ENCODE assay signal across 5 fruit fly cellular contexts in the genomic region with DNA sequence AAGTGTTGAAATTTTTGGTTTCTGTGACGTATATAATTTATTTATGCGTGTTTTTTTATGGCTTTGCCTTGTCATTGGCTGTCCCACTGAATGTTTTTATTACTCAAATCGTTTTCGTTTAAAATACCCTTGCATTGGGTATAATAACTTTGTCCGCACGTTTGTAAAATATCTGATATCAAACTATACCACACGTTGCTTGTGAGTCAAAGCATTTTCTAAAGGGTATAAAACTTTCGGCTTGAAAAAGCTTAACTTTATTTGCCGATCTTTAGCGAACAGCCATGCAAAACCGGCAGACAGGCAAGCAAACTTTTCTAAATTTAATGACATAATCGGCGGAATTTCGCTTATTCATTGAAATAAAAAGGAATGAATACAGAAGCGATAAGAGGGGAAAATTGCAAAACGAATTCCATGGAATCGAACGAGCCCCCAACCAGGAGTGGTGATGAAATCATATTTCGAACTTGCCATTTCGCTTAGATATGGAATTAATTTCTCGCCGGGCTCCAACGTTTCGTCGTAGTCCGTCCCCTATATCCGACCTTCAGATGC.
TF ChIP-seq lines count a peak whose summit lies in the region.

No protein-coding gene starts in this region.

- no peak for TF ChIP-seq CTCF in whole organism, embryonic (GFP tag; optimal IDR thresholded peaks at IDR 0.05; lab: Kevin White, UChicago)

TF ChIP-seq in whole organism, adult, 20 proteins besides CTCF, POLR2A, EP300 and RAD21:
- no peak for TF ChIP-seq CG1620 (GFP tag; optimal IDR thresholded peaks at IDR 0.05; lab: Kevin White, UChicago)
- peak; percentile 24 for TF ChIP-seq CG14711 (tag; optimal IDR thresholded peaks at IDR 0.05; lab: Kevin White, UChicago)
- TF ChIP-seq Clk (GFP tag; optimal IDR thresholded peaks at IDR 0.05; lab: Kevin White, UChicago): no peak
- no peak for TF ChIP-seq CG5204 (GFP tag; optimal IDR thresholded peaks at IDR 0.05; lab: Kevin White, UChicago)
- peak; percentile 87 for TF ChIP-seq tj (GFP tag; optimal IDR thresholded peaks at IDR 0.05; lab: Kevin White, UChicago)
- no peak for TF ChIP-seq cnc (optimal IDR thresholded peaks at IDR 0.05; lab: Kevin White, UChicago)
- TF ChIP-seq Mnt (GFP tag; optimal IDR thresholded peaks at IDR 0.05; lab: Kevin White, UChicago): no peak
- TF ChIP-seq CG7045 (GFP tag; optimal IDR thresholded peaks at IDR 0.05; lab: Kevin White, UChicago): no peak

TF ChIP-seq in whole organism, embryonic, 481 proteins besides CTCF, POLR2A, EP300 and RAD21 (continues in another document):
- TF ChIP-seq prd (optimal IDR thresholded peaks at IDR 0.05; lab: Kevin White, UChicago) (no peak), prd (GFP tag; IDR thresholded peaks at IDR 0.05; lab: Robert Waterston, UW) (peak; percentile 52; the same call in 1 of the 3 replicates), CG6813 (GFP tag; optimal IDR thresholded peaks at IDR 0.05; lab: Kevin White, UChicago) (peak; percentile 13), E2f2 (GFP tag; IDR thresholded peaks at IDR 0.05; lab: Robert Waterston, UW) (no peak), Mad (GFP tag; optimal IDR thresholded peaks at IDR 0.05; lab: Kevin White, UChicago) (no peak), H2.0 (GFP tag; IDR thresholded peaks at IDR 0.05; lab: Robert Waterston, UW) (0 out of 2 replicates have a peak, but pooled peaks have one; percentile 5), CG7987 (GFP tag; optimal IDR thresholded peaks at IDR 0.05; lab: Kevin White, UChicago) (peak; percentile 19), CG11093 (GFP tag; IDR thresholded peaks at IDR 0.05; lab: Robert Waterston, UW) (0 out of 3 replicates have a peak, but pooled peaks have one; percentile 7), Atf6 (GFP tag; IDR thresholded peaks at IDR 0.05; lab: Robert Waterston, UW) (peak; percentile 58; the same call in 1 of the 2 replicates), CG4328 (GFP tag; optimal IDR thresholded peaks at IDR 0.05; lab: Kevin White, UChicago) (peak; percentile 29), Kr (GFP tag; optimal IDR thresholded peaks at IDR 0.05; lab: Kevin White, UChicago) (no peak), CG10209 (GFP tag; optimal IDR thresholded peaks at IDR 0.05; lab: Kevin White, UChicago) (peak; percentile 46), gcm2 (GFP tag; optimal IDR thresholded peaks at IDR 0.05; lab: Kevin White, UChicago) (peak; percentile 1), CG6689 (GFP tag; IDR thresholded peaks at IDR 0.05; lab: Robert Waterston, UW) (0 out of 2 replicates have a peak, but pooled peaks have one; percentile 22), aop (GFP tag; IDR thresholded peaks at IDR 0.05; lab: Robert Waterston, UW) (no peak), PHDP (tag; optimal IDR thresholded peaks at IDR 0.05; lab: Kevin White, UChicago) (peak; percentile 60), CG14441 (GFP tag; IDR thresholded peaks at IDR 0.05; lab: Robert Waterston, UW) (peak; percentile 64), CG17912 (GFP tag; optimal IDR thresholded peaks at IDR 0.05; lab: Kevin White, UChicago) (no peak)

TF ChIP-seq in whole organism, prepupa, 60 proteins besides CTCF, POLR2A, EP300 and RAD21 (continues in another document):
- TF ChIP-seq Sox14 (GFP tag; optimal IDR thresholded peaks at IDR 0.05; lab: Kevin White, UChicago) (no peak), CG11762 (GFP tag; optimal IDR thresholded peaks at IDR 0.05; lab: Kevin White, UChicago; ENCODE audit: insufficient read depth) (no peak), CG7368 (GFP tag; optimal IDR thresholded peaks at IDR 0.05; lab: Kevin White, UChicago) (no peak), dac (GFP tag; optimal IDR thresholded peaks at IDR 0.05; lab: Kevin White, UChicago) (no peak), esn (GFP tag; optimal IDR thresholded peaks at IDR 0.05; lab: Kevin White, UChicago) (peak; percentile 58), Met (GFP tag; optimal IDR thresholded peaks at IDR 0.05; lab: Kevin White, UChicago) (no peak), spab (GFP tag; optimal IDR thresholded peaks at IDR 0.05; lab: Kevin White, UChicago) (no peak), Sox102F (GFP tag; optimal IDR thresholded peaks at IDR 0.05; lab: Kevin White, UChicago) (no peak), salr (GFP tag; optimal IDR thresholded peaks at IDR 0.05; lab: Kevin White, UChicago) (no peak), CG11294 (GFP tag; IDR thresholded peaks at IDR 0.05; lab: Robert Waterston, UW) (no peak), CG8119 (GFP tag; IDR thresholded peaks at IDR 0.05; lab: Robert Waterston, UW) (no peak), cyc (GFP tag; optimal IDR thresholded peaks at IDR 0.05; lab: Kevin White, UChicago) (peak; percentile 62), CG3032 (tag; optimal IDR thresholded peaks at IDR 0.05; lab: Kevin White, UChicago) (no peak), Lpt (GFP tag; optimal IDR thresholded peaks at IDR 0.05; lab: Kevin White, UChicago) (no peak), CG31627 (GFP tag; optimal IDR thresholded peaks at IDR 0.05; lab: Kevin White, UChicago) (peak; percentile 48), CG9139 (GFP tag; optimal IDR thresholded peaks at IDR 0.05; lab: Kevin White, UChicago) (no peak), CG34406 (GFP tag; optimal IDR thresholded peaks at IDR 0.05; lab: Kevin White, UChicago) (no peak), pdm3 (GFP tag; optimal IDR thresholded peaks at IDR 0.05; lab: Kevin White, UChicago) (no peak), Hr39 (GFP tag; optimal IDR thresholded peaks at IDR 0.05; lab: Kevin White, UChicago) (peak; percentile 66), CG8319 (GFP tag; optimal IDR thresholded peaks at IDR 0.05; lab: Kevin White, UChicago) (no peak), Blimp-1 (GFP tag; optimal IDR thresholded peaks at IDR 0.05; lab: Kevin White, UChicago) (peak; percentile 12)

TF ChIP-seq in whole organism, pupa, 21 proteins besides CTCF, POLR2A, EP300 and RAD21:
- TF ChIP-seq CG13204 (GFP tag; optimal IDR thresholded peaks at IDR 0.05; lab: Kevin White, UChicago) (no peak), Pif1A (GFP tag; optimal IDR thresholded peaks at IDR 0.05; lab: Kevin White, UChicago) (peak; percentile 1), CG8159 (tag; optimal IDR thresholded peaks at IDR 0.05; lab: Kevin White, UChicago) (no peak), Snoo (tag; optimal IDR thresholded peaks at IDR 0.05; lab: Kevin White, UChicago) (no peak), CG34367 (tag; optimal IDR thresholded peaks at IDR 0.05; lab: Kevin White, UChicago) (no peak), CG12605 (GFP tag; IDR thresholded peaks at IDR 0.05; lab: Robert Waterston, UW) (no peak), fd96Ca (GFP tag; IDR thresholded peaks at IDR 0.05; lab: Robert Waterston, UW) (0 out of 3 replicates have a peak, but pooled peaks have one; percentile 25), EcR (GFP tag; optimal IDR thresholded peaks at IDR 0.05; lab: Kevin White, UChicago) (no peak)
TF ChIP-seq in whole organism, pupa: peak in this region for 2.

TF ChIP-seq in whole organism, wandering third instar larva, 38 proteins besides CTCF, POLR2A, EP300 and RAD21:
- peak; percentile 61 for TF ChIP-seq h (GFP tag; optimal IDR thresholded peaks at IDR 0.05; lab: Kevin White, UChicago)
- TF ChIP-seq Hr83 (GFP tag; optimal IDR thresholded peaks at IDR 0.05; lab: Kevin White, UChicago; ENCODE audit: poor library complexity, severe bottlenecking): no peak
- peak; percentile 65 for TF ChIP-seq rgr (GFP tag; optimal IDR thresholded peaks at IDR 0.05; lab: Kevin White, UChicago)
- no peak for TF ChIP-seq N (GFP tag; optimal IDR thresholded peaks at IDR 0.05; lab: Kevin White, UChicago)
- TF ChIP-seq dmrt93B (GFP tag; optimal IDR thresholded peaks at IDR 0.05; lab: Kevin White, UChicago): no peak
- TF ChIP-seq Jra (GFP tag; optimal IDR thresholded peaks at IDR 0.05; lab: Kevin White, UChicago): no peak
- peak in 1 of 2 experiments; percentile 54 for TF ChIP-seq foxo (GFP tag; optimal IDR thresholded peaks at IDR 0.05; lab: Kevin White, UChicago)
- TF ChIP-seq woc (GFP tag; optimal IDR thresholded peaks at IDR 0.05; lab: Kevin White, UChicago): peak; percentile 41
- no peak for TF ChIP-seq lola (GFP tag; optimal IDR thresholded peaks at IDR 0.05; lab: Kevin White, UChicago)
- no peak for TF ChIP-seq Hnf4 (GFP tag; optimal IDR thresholded peaks at IDR 0.05; lab: Kevin White, UChicago)
- peak; percentile 32 for TF ChIP-seq br (GFP tag; optimal IDR thresholded peaks at IDR 0.05; lab: Kevin White, UChicago)
- no peak for TF ChIP-seq GATAd (GFP tag; optimal IDR thresholded peaks at IDR 0.05; lab: Kevin White, UChicago)
- peak; percentile 9 for TF ChIP-seq fru (GFP tag; optimal IDR thresholded peaks at IDR 0.05; lab: Kevin White, UChicago)
- TF ChIP-seq Rel (GFP tag; optimal IDR thresholded peaks at IDR 0.05; lab: Kevin White, UChicago): no peak
- TF ChIP-seq Rel (tag; optimal IDR thresholded peaks at IDR 0.05; lab: Kevin White, UChicago): no peak
- peak; percentile 28 for TF ChIP-seq OdsH (GFP tag; optimal IDR thresholded peaks at IDR 0.05; lab: Kevin White, UChicago)
- TF ChIP-seq ey (GFP tag; optimal IDR thresholded peaks at IDR 0.05; lab: Kevin White, UChicago): peak; percentile 60
- TF ChIP-seq HLH106 (tag; optimal IDR thresholded peaks at IDR 0.05; lab: Kevin White, UChicago): peak; percentile 49
- peak; percentile 44 for TF ChIP-seq psq (GFP tag; optimal IDR thresholded peaks at IDR 0.05; lab: Kevin White, UChicago)
- no peak for TF ChIP-seq CrebA (GFP tag; optimal IDR thresholded peaks at IDR 0.05; lab: Kevin White, UChicago; ENCODE audit: borderline replicate concordance)
- TF ChIP-seq sage (GFP tag; optimal IDR thresholded peaks at IDR 0.05; lab: Kevin White, UChicago): no peak
- no peak for TF ChIP-seq dl (GFP tag; optimal IDR thresholded peaks at IDR 0.05; lab: Kevin White, UChicago; ENCODE audit: insufficient read depth in 1 of 2, partially characterized antibody in 2 of 2)
- no peak for TF ChIP-seq pan (optimal IDR thresholded peaks at IDR 0.05; lab: Kevin White, UChicago)
- no peak for TF ChIP-seq usp (GFP tag; optimal IDR thresholded peaks at IDR 0.05; lab: Kevin White, UChicago)
- no peak for TF ChIP-seq Dif (GFP tag; optimal IDR thresholded peaks at IDR 0.05; lab: Kevin White, UChicago; ENCODE audit: partially characterized antibody)
- TF ChIP-seq Sp1 (GFP tag; optimal IDR thresholded peaks at IDR 0.05; lab: Kevin White, UChicago): peak; percentile 16
